Worm (Caenorhabditis elegans) whole organism, L4 larva: ENCODE data around the gene K07C11.10.

Experiments
- D1046.2 ChIP-seq: fragments of 200-800 bp; sonication (Bioruptor generic); IDR thresholded peaks from 2 replicates; pipeline ENCODE4 v1.3.6; 2022; ENCODE audit warnings: missing genetic modification characterization, missing compliant biosample characterization
- F26F4.8 ChIP-seq: fragments of 200-800 bp; sonication (Bioruptor generic); conservative IDR thresholded peaks from 2 replicates; pipeline ENCODE4 v1.3.6; 2022; ENCODE audit warnings: missing genetic modification characterization, missing compliant biosample characterization
- R02D3.7 ChIP-seq: fragments of 150-350 bp; sonication (generic microtip); optimal IDR thresholded peaks from 3 replicates; lab custom pipeline; 2014; ENCODE audit warnings: missing biosample characterization, missing genetic modification characterization
- T26A8.4 ChIP-seq: fragments of 200-800 bp; sonication (Bioruptor generic); IDR thresholded peaks from 2 replicates; pipeline ENCODE4 v1.3.6; 2022; ENCODE audit warnings: missing genetic modification characterization, missing compliant biosample characterization
- Y105C5A.15 ChIP-seq: fragments of 200-800 bp; sonication (Bioruptor generic); IDR thresholded peaks from 2 replicates; pipeline ENCODE4 v1.3.6; 2022; ENCODE audit warnings: missing genetic modification characterization, missing compliant biosample characterization
- ZK337.2 ChIP-seq: fragments of 200-800 bp; sonication (Bioruptor generic); IDR thresholded peaks from 2 replicates; pipeline ENCODE4 v1.3.6; 2022; ENCODE audit warnings: missing genetic modification reagents, missing genetic modification characterization, missing compliant biosample characterization
- ZK546.5 ChIP-seq, 2 experiments: sonication (generic microtip); optimal IDR thresholded peaks; 2 replicates each; lab custom pipeline; 2017; ENCODE audit warnings: missing biosample characterization in 2 of 2, missing genetic modification characterization in 2 of 2
- aha-1 ChIP-seq: fragments of 150-350 bp; peaks from one replicate; lab custom pipeline; 2014; ENCODE audit warnings: missing biosample characterization, missing genetic modification characterization
- aly-2 ChIP-seq: sonication (generic microtip); optimal IDR thresholded peaks from 2 replicates; lab custom pipeline; 2018; ENCODE audit warnings: missing biosample characterization, missing genetic modification characterization
- ama-1 ChIP-seq: fragments of 150-350 bp; optimal IDR thresholded peaks from 2 replicates; lab custom pipeline; 2014; ENCODE audit warnings: inconsistent platforms, mixed read lengths
- arid-1 ChIP-seq: fragments of 200-800 bp; sonication (Bioruptor generic); conservative IDR thresholded peaks from 2 replicates; pipeline ENCODE4 v1.3.6; 2022; ENCODE audit warnings: missing genetic modification reagents, missing genetic modification characterization, missing compliant biosample characterization
- attf-4 ChIP-seq: sonication (generic microtip); optimal IDR thresholded peaks from 3 replicates; lab custom pipeline; 2017; ENCODE audit warnings: missing biosample characterization, missing genetic modification characterization
- ceh-44 ChIP-seq: fragments of 200-800 bp; sonication (Bioruptor generic); IDR thresholded peaks from 2 replicates; pipeline ENCODE4 v1.3.6; 2022; ENCODE audit warnings: missing genetic modification reagents, missing genetic modification characterization, missing compliant biosample characterization
- ceh-62 ChIP-seq: sonication (generic microtip); optimal IDR thresholded peaks from 2 replicates; lab custom pipeline; 2017; ENCODE audit warnings: missing biosample characterization, missing genetic modification characterization
- ctbp-1 ChIP-seq: fragments of 200-800 bp; sonication (Bioruptor generic); IDR thresholded peaks from 2 replicates; pipeline ENCODE4 v1.3.6; 2022; ENCODE audit warnings: missing genetic modification reagents, missing genetic modification characterization, missing compliant biosample characterization
- daf-12 ChIP-seq: fragments of 150-350 bp; optimal IDR thresholded peaks from 2 replicates; lab custom pipeline; 2014; ENCODE audit warnings: missing biosample characterization, missing genetic modification reagents, missing genetic modification characterization
- daf-16 ChIP-seq, 3 experiments: sonication (generic microtip); optimal IDR thresholded peaks; 2 replicates each; lab custom pipeline; 2016 to 2017; ENCODE audit warnings: missing genetic modification characterization in 3 of 3, missing genetic modification reagents in 3 of 3, mild to moderate bottlenecking in 2 of 3, missing compliant biosample characterization in 2 of 3, missing biosample characterization in 1 of 3, moderate library complexity in 1 of 3
- daf-19 ChIP-seq: fragments of 200-800 bp; sonication (Bioruptor generic); conservative IDR thresholded peaks from 2 replicates; pipeline ENCODE4 v1.3.6; 2022; ENCODE audit warnings: missing genetic modification characterization, missing compliant biosample characterization
- dmd-6 ChIP-seq: fragments of 200-800 bp; sonication (Bioruptor generic); IDR thresholded peaks from 2 replicates; pipeline ENCODE4 v1.3.6; 2022; ENCODE audit warnings: missing genetic modification reagents, missing genetic modification characterization, missing compliant biosample characterization
- dpl-1 ChIP-seq: fragments of 150-350 bp; optimal IDR thresholded peaks from 2 replicates; lab custom pipeline; 2014; ENCODE audit warnings: missing biosample characterization, missing genetic modification reagents, missing genetic modification characterization
- dve-1 ChIP-seq: sonication (generic microtip); optimal IDR thresholded peaks from 2 replicates; lab custom pipeline; 2017; ENCODE audit warnings: antibody characterized with exemption, mild to moderate bottlenecking, missing genetic modification characterization, missing compliant biosample characterization; ENCODE audit not compliant: insufficient read depth
- egl-43 ChIP-seq: fragments of 200-800 bp; sonication (Bioruptor generic); IDR thresholded peaks from 2 replicates; pipeline ENCODE4 v1.3.6; 2022; ENCODE audit warnings: missing genetic modification reagents, missing genetic modification characterization, missing compliant biosample characterization
- fkh-10 ChIP-seq: fragments of 150-350 bp; optimal IDR thresholded peaks from 2 replicates; lab custom pipeline; 2014; ENCODE audit warnings: missing biosample characterization, missing genetic modification reagents, missing genetic modification characterization
- hif-1 ChIP-seq, 2 experiments: sonication (generic microtip); optimal IDR thresholded peaks; 2 replicates each; lab custom pipeline; 2016 to 2017; ENCODE audit warnings: missing compliant biosample characterization in 2 of 2, missing genetic modification characterization in 2 of 2, missing genetic modification reagents in 2 of 2, missing genotype in 2 of 2, mild to moderate bottlenecking in 1 of 2
- hlh-11 ChIP-seq: fragments of 200-800 bp; sonication (Bioruptor generic); optimal IDR thresholded peaks from 2 replicates; lab custom pipeline; 2018; ENCODE audit warnings: mild to moderate bottlenecking, missing genetic modification characterization, missing compliant biosample characterization
- hmg-1.1 ChIP-seq: fragments of 200-800 bp; sonication (Bioruptor generic); IDR thresholded peaks from 2 replicates; pipeline ENCODE4 v1.3.6; 2022; ENCODE audit warnings: missing genetic modification reagents, missing genetic modification characterization, missing compliant biosample characterization
- lin-13 ChIP-seq: fragments of 150-350 bp; optimal IDR thresholded peaks from 2 replicates; lab custom pipeline; 2014; ENCODE audit warnings: missing biosample characterization, missing genetic modification reagents, missing genetic modification characterization
- lin-38 ChIP-seq: fragments of 200-800 bp; sonication (Bioruptor generic); IDR thresholded peaks from 2 replicates; pipeline ENCODE4 v1.3.6; 2022; ENCODE audit warnings: missing genetic modification reagents, missing genetic modification characterization, missing compliant biosample characterization
- lsy-2 ChIP-seq, 2 experiments: fragments of 150-350 bp in 1 of 2; sonication (generic microtip) in 1 of 2; optimal IDR thresholded peaks; 2 replicates each; lab custom pipeline; 2014 to 2017; ENCODE audit warnings: missing biosample characterization in 2 of 2, missing genetic modification characterization in 2 of 2
- madf-5 ChIP-seq, 2 experiments: fragments of 200-800 bp; sonication (Bioruptor generic); IDR thresholded peaks; 2 replicates each; pipeline ENCODE4 v1.3.6; 2022; ENCODE audit warnings: missing compliant biosample characterization in 2 of 2, missing genetic modification characterization in 2 of 2
- madf-9 ChIP-seq: fragments of 200-800 bp; sonication (Bioruptor generic); conservative IDR thresholded peaks from 2 replicates; pipeline ENCODE4 v1.3.6; 2022; ENCODE audit warnings: missing genetic modification reagents, missing genetic modification characterization, missing compliant biosample characterization
- mdl-1 ChIP-seq, 2 experiments: fragments of 150-350 bp in 1 of 2; sonication (generic microtip) in 1 of 2; optimal IDR thresholded peaks; 2 replicates each; lab custom pipeline; 2014 to 2017; ENCODE audit warnings: missing biosample characterization in 2 of 2, missing genetic modification characterization in 2 of 2
- mxl-3 ChIP-seq: fragments of 200-800 bp; sonication (Bioruptor generic); optimal IDR thresholded peaks from 2 replicates; lab custom pipeline; 2018; ENCODE audit warnings: mild to moderate bottlenecking, missing genetic modification characterization, missing compliant biosample characterization
- nhr-10 ChIP-seq: fragments of 150-350 bp; optimal IDR thresholded peaks from 2 replicates; lab custom pipeline; 2014; ENCODE audit warnings: missing biosample characterization, missing genetic modification characterization
- nhr-102 ChIP-seq: sonication (generic microtip); optimal IDR thresholded peaks from 2 replicates; lab custom pipeline; 2016; ENCODE audit warnings: mild to moderate bottlenecking, missing genetic modification characterization, moderate library complexity, missing compliant biosample characterization
- nhr-28 ChIP-seq: fragments of 150-350 bp; optimal IDR thresholded peaks from 2 replicates; lab custom pipeline; 2014; ENCODE audit warnings: missing biosample characterization, missing genetic modification characterization
- nhr-42 ChIP-seq: fragments of 200-800 bp; sonication (Bioruptor generic); IDR thresholded peaks from 2 replicates; pipeline ENCODE4 v1.3.6; 2022; ENCODE audit warnings: missing genetic modification characterization, missing compliant biosample characterization
- nhr-48 ChIP-seq: sonication (generic microtip); optimal IDR thresholded peaks from 2 replicates; lab custom pipeline; 2016; ENCODE audit warnings: mild to moderate bottlenecking, missing genetic modification characterization, missing compliant biosample characterization
- nhr-6 ChIP-seq: fragments of 150-350 bp; optimal IDR thresholded peaks from 2 replicates; lab custom pipeline; 2014; ENCODE audit warnings: missing biosample characterization, missing genetic modification characterization
- pha-4 ChIP-seq, 2 experiments: fragments of 150-350 bp in 1 of 2; fragments of 200-800 bp in 1 of 2; sonication (Bioruptor generic) in 1 of 2; IDR thresholded peaks in 1 of 2; optimal IDR thresholded peaks in 1 of 2; 2 replicates each; pipeline versions ENCODE4 v1.3.6 to Lab custom; 2014 to 2022; ENCODE audit warnings: missing genetic modification characterization in 2 of 2, missing genetic modification reagents in 2 of 2, missing biosample characterization in 1 of 2, missing compliant biosample characterization in 1 of 2
- rbr-2 ChIP-seq: sonication (generic microtip); optimal IDR thresholded peaks from 2 replicates; lab custom pipeline; 2016; ENCODE audit warnings: missing genotype, missing genetic modification characterization, missing compliant biosample characterization
- set-16 ChIP-seq: fragments of 200-800 bp; sonication (Bioruptor generic); IDR thresholded peaks from 2 replicates; pipeline ENCODE4 v1.3.6; 2022; ENCODE audit warnings: missing genetic modification reagents, missing genetic modification characterization, missing compliant biosample characterization
- skn-1 ChIP-seq: fragments of 150-350 bp; optimal IDR thresholded peaks from 2 replicates; lab custom pipeline; 2014; ENCODE audit warnings: missing biosample characterization, missing genetic modification characterization
- snpc-1.2 ChIP-seq: fragments of 200-800 bp; sonication (Bioruptor generic); IDR thresholded peaks from 2 replicates; pipeline ENCODE4 v1.3.6; 2022; ENCODE audit warnings: missing genetic modification reagents, missing genetic modification characterization, missing compliant biosample characterization
- tag-97 ChIP-seq: fragments of 200-800 bp; sonication (Bioruptor generic); IDR thresholded peaks from 2 replicates; pipeline ENCODE4 v1.3.6; 2022; ENCODE audit warnings: missing genetic modification characterization, missing compliant biosample characterization
- tra-1 ChIP-seq: fragments of 200-800 bp; sonication (Bioruptor generic); IDR thresholded peaks from 2 replicates; pipeline ENCODE4 v1.3.6; 2022; ENCODE audit warnings: missing genetic modification reagents, missing genetic modification characterization, missing compliant biosample characterization
- unc-130 ChIP-seq: sonication (generic microtip); optimal IDR thresholded peaks from 2 replicates; lab custom pipeline; 2016; ENCODE audit warnings: missing genetic modification reagents, missing genetic modification characterization, missing compliant biosample characterization
- unc-62 ChIP-seq, 3 experiments: fragments of 150-350 bp in 1 of 3; sonication (generic microtip); optimal IDR thresholded peaks in 2 of 3; peaks in 1 of 3; 1 replicate in 1 of 3; 2 replicates in 2 of 3; lab custom pipeline; 2014 to 2017; ENCODE audit warnings: missing biosample characterization in 3 of 3, missing genetic modification characterization in 3 of 3, missing genetic modification reagents in 3 of 3, missing genotype in 1 of 3
- zfp-2 ChIP-seq: sonication (generic microtip); optimal IDR thresholded peaks from 2 replicates; lab custom pipeline; 2016; ENCODE audit warnings: mild to moderate bottlenecking, missing genetic modification characterization, missing compliant biosample characterization
- zfp-3 ChIP-seq: fragments of 200-800 bp; sonication (Bioruptor generic); conservative IDR thresholded peaks from 2 replicates; pipeline ENCODE4 v1.3.6; 2022; ENCODE audit warnings: missing genetic modification reagents, missing genetic modification characterization, missing compliant biosample characterization

The K07C11.10 gene

DNA sequence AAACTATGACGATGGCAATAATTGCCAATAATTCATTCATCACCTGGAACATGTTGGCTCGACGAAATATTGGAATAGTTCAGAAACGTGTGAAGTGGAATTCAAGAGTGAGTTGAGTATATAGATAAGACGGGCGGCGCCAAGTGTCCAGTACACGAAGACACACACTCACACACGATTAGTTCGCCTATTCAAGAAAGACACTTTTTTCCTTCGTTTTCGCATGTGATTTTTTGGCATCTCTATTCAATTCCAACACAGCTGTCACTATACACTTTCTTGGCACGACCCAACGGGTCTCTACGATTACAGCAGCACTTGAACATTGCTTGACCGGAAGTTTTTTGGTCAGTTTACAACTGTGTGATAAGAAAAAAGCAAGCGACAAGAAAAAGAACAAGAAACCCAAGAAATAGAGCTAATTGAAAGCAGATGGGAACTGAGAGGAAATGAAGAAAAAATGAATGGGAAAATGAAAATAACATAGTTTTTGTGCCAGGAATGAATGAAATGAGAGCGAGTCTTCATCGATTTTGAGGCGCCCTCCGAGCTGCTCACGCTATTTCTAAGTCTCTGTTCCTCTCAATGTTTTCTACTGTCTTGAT, 8.9 kb downstream of the K07C11.10 start, which contains the start of gene K07C11.8 (continued):
- TF ChIP-seq daf-16 (GFP tag; optimal IDR thresholded peaks at IDR 0.05; lab: Kevin White, UChicago) (no peak), daf-16 (tag; optimal IDR thresholded peaks at IDR 0.05; lab: Kevin White, UChicago) (peak; percentile 10), hlh-11 (peak; percentile 71), nhr-102 (no peak), rbr-2 (tag; lab: Kevin White, UChicago) (no peak), ama-1 (lab: Kevin White, UChicago) (no peak), ZK337.2 (GFP tag; lab: Robert Waterston, UW) (no peak), nhr-28 (peak; percentile 50), pha-4 (GFP tag; IDR thresholded peaks at IDR 0.05; lab: Robert Waterston, UW) (no peak), pha-4 (tag; optimal IDR thresholded peaks at IDR 0.05; lab: Kevin White, UChicago) (no peak), egl-43 (no peak), skn-1 (tag; lab: Kevin White, UChicago) (no peak), aha-1 (tag; lab: Kevin White, UChicago) (peak; percentile 44), dpl-1 (GFP tag; lab: Kevin White, UChicago) (no peak), R02D3.7 (tag; lab: Kevin White, UChicago) (no peak), nhr-6 (tag; lab: Kevin White, UChicago) (no peak), D1046.2 (GFP tag; lab: Robert Waterston, UW) (no peak), unc-130 (GFP tag; lab: Kevin White, UChicago) (no peak), lin-38 (GFP tag; lab: Robert Waterston, UW) (no peak), lsy-2 (tag; optimal IDR thresholded peaks at IDR 0.05; lab: Kevin White, UChicago) (no peak), aly-2 (tag; lab: Kevin White, UChicago) (no peak), attf-4 (tag; lab: Kevin White, UChicago) (no peak), T26A8.4 (GFP tag; lab: Robert Waterston, UW) (no peak), nhr-48 (no peak), tra-1 (GFP tag; lab: Robert Waterston, UW) (peak; percentile 32; the same call in 1 of the 2 replicates), hif-1 (tag; optimal IDR thresholded peaks at IDR 0.05; lab: Kevin White, UChicago) (no peak), hmg-1.1 (GFP tag; lab: Robert Waterston, UW) (no peak), ctbp-1 (GFP tag; lab: Robert Waterston, UW) (no peak), Y105C5A.15 (GFP tag; lab: Robert Waterston, UW) (no peak), madf-9 (no peak), snpc-1.2 (no peak), zfp-2 (tag; lab: Kevin White, UChicago) (no peak), zfp-3 (GFP tag; lab: Robert Waterston, UW) (no peak), F26F4.8 (no peak), mdl-1 (tag; optimal IDR thresholded peaks at IDR 0.05; lab: Kevin White, UChicago) (no peak), dmd-6 (GFP tag; lab: Robert Waterston, UW) (peak; percentile 78), madf-5 (GFP tag; IDR thresholded peaks at IDR 0.05; lab: Robert Waterston, UW) (no peak), mxl-3 (peak; percentile 34), ZK546.5 (tag; optimal IDR thresholded peaks at IDR 0.05; lab: Kevin White, UChicago) (no peak), nhr-42 (GFP tag; lab: Robert Waterston, UW) (no peak), ceh-62 (tag; lab: Kevin White, UChicago) (no peak), fkh-10 (GFP tag; lab: Kevin White, UChicago) (peak; percentile 23), ceh-44 (GFP tag; lab: Robert Waterston, UW) (no peak), set-16 (no peak), arid-1 (no peak), daf-19 (GFP tag; lab: Robert Waterston, UW) (no peak), tag-97 (GFP tag; lab: Robert Waterston, UW) (no peak), daf-12 (tag; lab: Kevin White, UChicago) (no peak), lin-13 (GFP tag; lab: Kevin White, UChicago) (no peak), nhr-10 (no peak), dve-1 (peak; percentile 25), unc-62 (GFP tag; optimal IDR thresholded peaks at IDR 0.05 in 1 of 2; lab: Kevin White, UChicago) (peak in 1 of 2 experiments; percentile 69), unc-62 (tag; optimal IDR thresholded peaks at IDR 0.05; lab: Kevin White, UChicago) (no peak)
